Worm (Caenorhabditis elegans) whole organism, late embryonic: Measurements from ENCODE around the gene nhr-55.

Experiments used
- K02D7.2 ChIP-seq: sonication (generic microtip); optimal IDR thresholded peaks from 2 replicates; lab custom pipeline; 2017; ENCODE audit warnings: mild to moderate bottlenecking, missing genetic modification characterization, missing compliant biosample characterization
- T23F11.4 ChIP-seq: fragments of 200-800 bp; sonication (Bioruptor generic); optimal IDR thresholded peaks from 2 replicates; lab custom pipeline; 2018; ENCODE audit warnings: mild to moderate bottlenecking, missing genetic modification characterization, missing compliant biosample characterization
- ahr-1 ChIP-seq: sonication (generic microtip); optimal IDR thresholded peaks from 2 replicates; lab custom pipeline; 2016; ENCODE audit warnings: missing genetic modification characterization, missing compliant biosample characterization
- ceh-18 ChIP-seq: sonication (generic microtip); optimal IDR thresholded peaks from 2 replicates; lab custom pipeline; 2016; ENCODE audit warnings: missing genetic modification characterization, missing compliant biosample characterization
- ceh-19 ChIP-seq: fragments of 200-800 bp; sonication (Bioruptor generic); optimal IDR thresholded peaks from 2 replicates; lab custom pipeline; 2018; ENCODE audit warnings: mild to moderate bottlenecking, missing genetic modification characterization, missing compliant biosample characterization
- ceh-2 ChIP-seq: sonication (generic microtip); optimal IDR thresholded peaks from 2 replicates; lab custom pipeline; 2016; ENCODE audit warnings: missing genotype, missing genetic modification characterization, missing compliant biosample characterization
- ceh-31 ChIP-seq: sonication (generic microtip); optimal IDR thresholded peaks from 2 replicates; lab custom pipeline; 2016; ENCODE audit warnings: missing genetic modification characterization, missing compliant biosample characterization
- ceh-34 ChIP-seq: sonication (generic microtip); optimal IDR thresholded peaks from 2 replicates; lab custom pipeline; 2016; ENCODE audit warnings: mild to moderate bottlenecking, missing genetic modification characterization, missing compliant biosample characterization
- ceh-9 ChIP-seq: sonication (generic microtip); optimal IDR thresholded peaks from 2 replicates; lab custom pipeline; 2016; ENCODE audit warnings: mild to moderate bottlenecking, missing genetic modification characterization, inconsistent platforms, missing compliant biosample characterization
- dmd-4 ChIP-seq: sonication (generic microtip); optimal IDR thresholded peaks from 2 replicates; lab custom pipeline; 2016; ENCODE audit warnings: borderline replicate concordance, missing genetic modification characterization, missing compliant biosample characterization
- dve-1 ChIP-seq: sonication (generic microtip); optimal IDR thresholded peaks from 2 replicates; lab custom pipeline; 2017; ENCODE audit warnings: antibody characterized with exemption, mild to moderate bottlenecking, missing genetic modification characterization, missing compliant biosample characterization
- eyg-1 ChIP-seq: sonication (generic microtip); optimal IDR thresholded peaks from 2 replicates; lab custom pipeline; 2016; ENCODE audit warnings: missing genotype, missing genetic modification characterization, missing compliant biosample characterization
- fax-1 ChIP-seq: sonication (generic microtip); optimal IDR thresholded peaks from 2 replicates; lab custom pipeline; 2016; ENCODE audit warnings: missing genotype, missing genetic modification characterization, missing compliant biosample characterization
- fkh-6 ChIP-seq: sonication (generic microtip); optimal IDR thresholded peaks from 2 replicates; lab custom pipeline; 2016; ENCODE audit warnings: missing genetic modification characterization, missing compliant biosample characterization
- gmeb-2 ChIP-seq: sonication (generic microtip); optimal IDR thresholded peaks from 2 replicates; lab custom pipeline; 2016; ENCODE audit warnings: missing genetic modification characterization, inconsistent platforms, missing compliant biosample characterization
- hlh-6 ChIP-seq: sonication (generic microtip); optimal IDR thresholded peaks from 2 replicates; lab custom pipeline; 2016; ENCODE audit warnings: missing genotype, missing genetic modification characterization, missing compliant biosample characterization
- hlh-8 ChIP-seq: sonication (generic microtip); optimal IDR thresholded peaks from 2 replicates; lab custom pipeline; 2016; ENCODE audit warnings: missing genotype, missing genetic modification characterization, missing compliant biosample characterization
- lin-11 ChIP-seq: fragments of 200-800 bp; sonication (Bioruptor generic); optimal IDR thresholded peaks from 2 replicates; lab custom pipeline; 2018; ENCODE audit warnings: mild to moderate bottlenecking, missing genetic modification characterization, missing compliant biosample characterization
- mec-3 ChIP-seq: sonication (generic microtip); optimal IDR thresholded peaks from 2 replicates; lab custom pipeline; 2016; ENCODE audit warnings: borderline replicate concordance, missing genetic modification characterization, missing compliant biosample characterization
- nfya-1 ChIP-seq: sonication (generic microtip); optimal IDR thresholded peaks from 2 replicates; lab custom pipeline; 2017; ENCODE audit warnings: missing genetic modification characterization, mild to moderate bottlenecking, missing compliant biosample characterization, antibody characterized with exemption, moderate library complexity
- pag-3 ChIP-seq: sonication (generic microtip); optimal IDR thresholded peaks from 2 replicates; lab custom pipeline; 2016; ENCODE audit warnings: missing compliant biosample characterization, missing genetic modification characterization, borderline replicate concordance
- pax-1 ChIP-seq: fragments of 150-350 bp; optimal IDR thresholded peaks from 2 replicates; lab custom pipeline; 2014; ENCODE audit warnings: missing biosample characterization, missing genetic modification characterization
- pha-4 ChIP-seq: fragments of 150-350 bp; optimal IDR thresholded peaks from 2 replicates; lab custom pipeline; 2018; ENCODE audit warnings: missing biosample characterization, missing genetic modification reagents, missing genetic modification characterization
- pqm-1 ChIP-seq: sonication (generic microtip); optimal IDR thresholded peaks from 2 replicates; lab custom pipeline; 2016; ENCODE audit warnings: missing genetic modification characterization, missing compliant biosample characterization
- pros-1 ChIP-seq: fragments of 150-350 bp; optimal IDR thresholded peaks from 2 replicates; lab custom pipeline; 2014; ENCODE audit warnings: missing biosample characterization, missing genetic modification reagents, missing genetic modification characterization
- ref-2 ChIP-seq: sonication (generic microtip); optimal IDR thresholded peaks from 2 replicates; lab custom pipeline; 2016; ENCODE audit warnings: missing genetic modification characterization, missing compliant biosample characterization
- rnt-1 ChIP-seq: sonication (generic microtip); optimal IDR thresholded peaks from 2 replicates; lab custom pipeline; 2016; ENCODE audit warnings: missing genetic modification characterization, missing compliant biosample characterization
- sdc-2 ChIP-seq: sonication (generic microtip); optimal IDR thresholded peaks from 2 replicates; lab custom pipeline; 2016; ENCODE audit warnings: missing genotype, missing genetic modification characterization, missing compliant biosample characterization
- syd-9 ChIP-seq: sonication (generic microtip); optimal IDR thresholded peaks from 2 replicates; lab custom pipeline; 2016; ENCODE audit warnings: mild to moderate bottlenecking, missing genetic modification characterization, moderate library complexity, missing compliant biosample characterization
- tbx-7 ChIP-seq: sonication (generic microtip); optimal IDR thresholded peaks from 2 replicates; lab custom pipeline; 2016; ENCODE audit warnings: missing genotype, missing genetic modification characterization, missing compliant biosample characterization
- unc-3 ChIP-seq, 2 experiments: fragments of 200-800 bp in 1 of 2; sonication (Bioruptor generic) in 1 of 2; sonication (generic microtip) in 1 of 2; conservative IDR thresholded peaks in 1 of 2; optimal IDR thresholded peaks in 1 of 2; 2 replicates each; pipeline versions ENCODE4 v1.3.6 to Lab custom; 2016 to 2022; ENCODE audit warnings: missing compliant biosample characterization in 2 of 2, missing genetic modification characterization in 2 of 2, missing genetic modification reagents in 1 of 2
- unc-55 ChIP-seq: sonication (generic microtip); optimal IDR thresholded peaks from 2 replicates; lab custom pipeline; 2017; ENCODE audit warnings: missing biosample characterization, missing genetic modification reagents, missing genetic modification characterization
- zip-5 ChIP-seq: sonication (generic microtip); optimal IDR thresholded peaks from 2 replicates; lab custom pipeline; 2016; ENCODE audit warnings: missing genetic modification characterization, missing compliant biosample characterization
- ztf-16 ChIP-seq: sonication (generic microtip); optimal IDR thresholded peaks from 2 replicates; lab custom pipeline; 2017; ENCODE audit warnings: missing genetic modification characterization, missing compliant biosample characterization

Gene nhr-55

ce11 chrV:467507-467906 lies 10.5 kb upstream of the nhr-55 start:
- TF ChIP-seq dmd-4 (no peak), dve-1 (tag; lab: Kevin White, UChicago) (no peak), T23F11.4 (GFP tag; lab: Kevin White, UChicago) (no peak), K02D7.2 (tag; lab: Kevin White, UChicago) (no peak), ceh-34 (tag; lab: Kevin White, UChicago) (no peak), lin-11 (tag; lab: Kevin White, UChicago) (no peak), zip-5 (no peak), ceh-2 (tag; lab: Kevin White, UChicago) (no peak), ref-2 (tag; lab: Kevin White, UChicago) (no peak), unc-55 (GFP tag; lab: Kevin White, UChicago) (no peak), fax-1 (no peak), hlh-6 (tag; lab: Kevin White, UChicago) (no peak)

DNA sequence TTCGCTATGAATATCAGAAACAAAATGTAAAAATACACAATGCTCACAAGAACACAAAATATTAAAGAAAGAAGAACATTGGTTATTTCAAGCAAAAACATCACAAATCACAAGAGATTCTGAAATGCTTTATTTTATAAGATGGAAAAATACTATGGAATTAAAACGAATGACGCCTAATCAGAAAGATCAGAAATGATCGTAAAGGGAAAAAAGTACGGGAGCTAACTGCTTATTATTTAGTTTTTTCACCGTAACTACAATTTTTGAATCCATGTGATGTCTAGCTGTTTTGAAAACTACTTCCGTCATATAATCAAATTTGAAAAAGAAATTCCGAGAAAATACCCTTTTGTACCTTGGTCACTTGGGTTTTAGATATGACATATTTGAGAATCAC lies 9.5 kb upstream of the nhr-55 start, which contains the start of gene srbc-57:
Gene srbc-57, minus strand, starts transcription at position 101 of the 400 bp plus-strand sequence.
- TF ChIP-seq nfya-1 (tag; lab: Kevin White, UChicago) (no peak), tbx-7 (tag; lab: Kevin White, UChicago) (no peak), syd-9 (tag; lab: Kevin White, UChicago) (no peak), ztf-16 (tag; lab: Kevin White, UChicago) (no peak), pqm-1 (tag; lab: Kevin White, UChicago) (no peak), zip-5 (no peak), unc-3 (GFP tag; conservative IDR thresholded peaks at IDR 0.05; lab: Robert Waterston, UW) (no peak), unc-3 (tag; optimal IDR thresholded peaks at IDR 0.05; lab: Kevin White, UChicago) (no peak), rnt-1 (tag; lab: Kevin White, UChicago) (no peak), gmeb-2 (tag; lab: Kevin White, UChicago) (no peak), pros-1 (tag; lab: Kevin White, UChicago) (no peak), mec-3 (tag; lab: Kevin White, UChicago) (no peak), ref-2 (tag; lab: Kevin White, UChicago) (no peak), pha-4 (tag; lab: Kevin White, UChicago) (no peak), fkh-6 (tag; lab: Kevin White, UChicago) (no peak), T23F11.4 (GFP tag; lab: Kevin White, UChicago) (no peak), ahr-1 (tag; lab: Kevin White, UChicago) (no peak), pax-1 (tag; lab: Kevin White, UChicago) (no peak)
- TF ChIP-seq, all 69 proteins: peak for 0

- TF ChIP-seq hlh-8 (tag; lab: Kevin White, UChicago) (no peak), ref-2 (tag; lab: Kevin White, UChicago) (no peak)
- TF ChIP-seq, all 69 proteins: peak for 0
Measured at ce11 chrV:472589-472988, 5.4 kb upstream of the nhr-55 start, which contains the start of gene srt-31. srt-31 (plus strand) TSS chrV:472889.

ce11 chrV:474516-474915 lies 3.4 kb upstream of the nhr-55 start, which contains the start of gene nhr-99:
nhr-99 (plus strand) TSS chrV:474778.
- TF ChIP-seq ceh-9 (no peak), ceh-19 (GFP tag; lab: Kevin White, UChicago) (no peak), ceh-31 (no peak), tbx-7 (tag; lab: Kevin White, UChicago) (no peak), nfya-1 (tag; lab: Kevin White, UChicago) (no peak), ceh-18 (tag; lab: Kevin White, UChicago) (no peak)

DNA sequence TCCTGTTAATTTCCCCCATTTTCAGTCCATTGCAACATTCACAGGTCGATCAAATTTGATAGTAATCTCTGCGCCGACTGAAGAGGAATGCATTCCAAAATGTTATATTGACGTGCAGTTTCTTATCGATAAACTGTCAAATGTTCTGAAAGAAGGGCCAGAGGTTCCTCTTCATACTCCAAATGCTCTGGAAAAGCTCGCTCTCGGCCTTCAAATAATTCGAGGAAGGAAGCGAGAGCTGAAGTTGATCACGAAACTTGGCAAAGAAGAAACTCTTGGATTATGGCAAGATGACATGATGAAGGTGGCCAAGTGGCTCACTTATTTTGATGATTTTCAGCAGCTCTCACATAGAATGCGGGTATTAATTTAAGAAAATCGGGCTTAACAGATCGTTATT lies 1.1 kb downstream of the nhr-55 start:
- TF ChIP-seq sdc-2 (tag; lab: Kevin White, UChicago) (no peak), rnt-1 (tag; lab: Kevin White, UChicago) (no peak), ahr-1 (tag; lab: Kevin White, UChicago) (no peak), unc-3 (GFP tag; conservative IDR thresholded peaks at IDR 0.05; lab: Robert Waterston, UW) (no peak), unc-3 (tag; optimal IDR thresholded peaks at IDR 0.05; lab: Kevin White, UChicago) (no peak), tbx-7 (tag; lab: Kevin White, UChicago) (no peak), pag-3 (tag; lab: Kevin White, UChicago) (no peak), eyg-1 (tag; lab: Kevin White, UChicago) (no peak), hlh-8 (tag; lab: Kevin White, UChicago) (no peak)
